Worm (Caenorhabditis elegans): Measurements from ENCODE around the gene F47C12.7.

DNA sequence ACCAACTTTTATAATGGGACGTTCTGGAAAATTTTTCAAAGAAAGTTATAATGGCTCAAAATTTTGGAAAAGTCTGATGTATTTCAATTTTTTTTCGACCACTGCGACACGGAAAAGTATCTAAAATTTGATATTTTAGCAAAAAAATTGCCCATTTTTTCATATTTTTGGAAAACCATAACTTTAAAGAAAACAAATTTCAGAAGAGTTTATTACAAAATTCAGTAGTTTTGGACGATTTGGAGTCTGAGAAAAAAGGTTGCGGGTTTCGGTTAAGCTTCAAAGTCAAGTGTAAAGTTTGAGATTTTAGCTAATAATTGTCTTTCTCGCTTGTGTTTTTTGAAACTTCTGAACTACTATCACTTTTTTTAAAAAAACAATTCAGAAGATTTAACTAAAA, 7.2 kb downstream of the F47C12.7 start:
- no peak for TF ChIP-seq T26A8.4 (GFP tag; IDR thresholded peaks at IDR 0.05)
- no peak for TF ChIP-seq pqm-1 (tag; optimal IDR thresholded peaks at IDR 0.05)
- no peak for TF ChIP-seq F44E2.7 (GFP tag; IDR thresholded peaks at IDR 0.05)
- no peak for TF ChIP-seq nhr-28 (tag; optimal IDR thresholded peaks at IDR 0.05)

Data from whole organism, L4 larva.